Worm (Caenorhabditis elegans): ENCODE data around the gene dap-3.

dap-3 gene

DNA sequence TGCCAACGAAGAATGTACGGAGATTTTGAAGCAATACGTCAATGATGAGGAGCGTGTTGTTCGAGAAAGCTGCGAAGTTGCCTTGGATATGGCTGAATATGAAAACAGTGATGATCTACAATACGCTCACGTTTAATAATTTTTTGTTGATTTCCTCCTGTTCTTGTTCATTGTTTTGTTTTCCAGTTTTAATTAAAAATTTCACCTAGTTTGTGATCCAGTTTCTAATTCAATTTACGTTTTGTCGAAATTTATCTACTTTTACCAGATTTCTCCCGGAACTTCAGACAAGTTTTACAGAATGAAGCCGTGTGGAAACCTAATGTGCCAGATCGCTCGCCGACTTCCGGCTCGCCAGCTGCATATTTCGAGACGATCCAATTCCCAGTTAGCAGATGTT lies at the start of gene dap-3:
dap-3 (plus strand) TSS at position 301 of the 400 bp plus-strand sequence.
- TF ChIP-seq unc-62 (GFP tag; optimal IDR thresholded peaks at IDR 0.05) = no peak

DNA sequence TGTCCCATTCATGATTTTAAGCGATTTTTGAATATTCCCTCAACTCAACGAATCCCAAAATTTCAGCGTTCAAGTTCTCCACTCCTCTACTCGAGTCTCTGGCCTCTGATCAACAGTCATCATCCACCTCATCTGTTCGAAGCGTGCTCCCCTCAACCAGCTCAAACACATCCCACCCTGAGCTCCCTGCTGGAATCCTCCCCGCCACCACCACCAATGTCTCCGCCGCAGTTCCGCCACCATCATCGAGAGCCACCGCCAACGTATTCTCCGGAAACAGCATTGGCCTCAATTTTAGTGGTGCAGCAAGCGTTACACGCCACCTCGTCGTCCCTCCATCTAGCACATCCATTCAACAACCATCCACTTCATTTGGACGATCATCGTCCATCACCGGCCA lies 49.3 kb upstream of the dap-3 start:
- no peak for TF ChIP-seq unc-62 (GFP tag; optimal IDR thresholded peaks at IDR 0.05)

DNA sequence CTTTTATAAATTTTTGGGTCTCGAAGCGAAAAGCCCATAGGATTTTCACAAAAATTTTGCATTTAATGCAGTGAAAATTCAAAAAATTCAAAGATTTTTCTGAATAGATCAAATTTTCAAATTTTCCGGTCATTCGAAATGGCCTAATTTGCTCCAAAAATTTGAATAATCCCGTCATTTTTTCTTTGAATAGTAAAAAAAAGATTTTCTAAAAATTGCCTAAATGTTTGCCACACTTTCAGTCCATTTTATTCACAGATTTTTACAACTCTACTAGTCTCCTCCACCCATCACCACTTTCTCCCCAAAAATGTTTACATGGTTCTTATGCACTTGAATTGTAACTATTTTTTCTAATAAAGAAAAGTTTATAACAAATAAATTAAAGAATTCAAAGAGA lies 46.9 kb upstream of the dap-3 start:
- TF ChIP-seq unc-62 (GFP tag; optimal IDR thresholded peaks at IDR 0.05) = no peak

DNA sequence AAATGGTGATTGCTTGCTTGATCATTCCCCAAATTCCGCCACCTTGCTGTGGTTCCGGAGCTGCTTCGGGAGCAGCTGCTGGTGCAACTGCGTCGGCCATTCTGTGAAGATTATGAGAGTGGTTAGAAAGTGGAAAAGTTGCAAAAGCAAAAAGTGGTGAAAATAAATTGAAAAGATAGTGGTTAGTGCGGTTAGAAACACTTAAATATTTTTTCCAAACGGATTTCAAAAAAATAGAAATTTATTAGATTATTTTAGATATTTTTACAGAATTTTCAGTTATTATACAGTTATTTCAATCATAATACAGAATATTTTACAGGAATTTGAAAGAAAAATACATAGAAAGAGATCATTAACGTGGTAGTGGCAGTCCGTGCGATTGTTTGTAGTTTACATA lies 43.4 kb upstream of the dap-3 start, which contains the start of gene R166.2:
R166.2 (minus strand) TSS at position 101 of the 400 bp plus-strand sequence.
- TF ChIP-seq unc-62 (GFP tag; optimal IDR thresholded peaks at IDR 0.05) = no peak

DNA sequence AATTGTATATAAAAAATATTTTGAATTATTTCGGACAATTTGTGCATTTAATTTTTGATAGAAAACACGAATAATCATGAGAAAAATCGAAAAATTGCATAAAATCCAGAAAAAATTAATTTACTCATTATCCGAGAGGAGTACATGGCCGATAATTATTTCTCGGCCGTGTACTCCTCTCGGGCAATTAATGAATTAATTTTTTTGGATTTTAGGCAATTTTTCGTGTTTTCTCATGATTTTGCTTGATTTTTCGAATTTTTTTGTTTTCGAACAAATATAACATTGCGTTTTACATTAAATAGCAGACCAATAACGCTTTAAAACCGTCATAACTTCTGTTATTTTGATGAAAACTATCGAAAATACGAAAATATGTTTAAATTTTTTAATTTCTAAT lies 42.9 kb upstream of the dap-3 start:
- TF ChIP-seq unc-62 (GFP tag; optimal IDR thresholded peaks at IDR 0.05) = no peak

DNA sequence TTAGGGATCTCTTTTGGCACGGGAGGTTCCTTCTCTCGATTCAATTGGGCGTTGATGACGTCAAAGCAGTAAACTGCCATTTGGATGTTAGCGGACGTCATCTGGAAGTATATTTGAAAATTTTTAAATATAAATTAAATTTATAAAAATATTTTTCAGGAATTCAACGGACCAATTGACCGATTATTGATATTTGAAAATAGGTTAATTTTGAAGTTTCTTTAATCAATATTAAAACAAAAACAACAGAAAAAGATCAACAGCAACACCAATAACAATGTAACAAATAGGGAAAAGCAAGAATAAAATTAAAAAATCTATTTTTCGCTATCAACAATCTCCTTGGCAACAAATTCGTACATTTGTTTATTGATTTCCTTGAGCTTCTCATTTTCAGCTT lies 41.7 kb upstream of the dap-3 start, which contains the start of gene R166.3:
R166.3 (minus strand) TSS at position 101 of the 400 bp plus-strand sequence.
- TF ChIP-seq unc-62 (GFP tag; optimal IDR thresholded peaks at IDR 0.05) = no peak

DNA sequence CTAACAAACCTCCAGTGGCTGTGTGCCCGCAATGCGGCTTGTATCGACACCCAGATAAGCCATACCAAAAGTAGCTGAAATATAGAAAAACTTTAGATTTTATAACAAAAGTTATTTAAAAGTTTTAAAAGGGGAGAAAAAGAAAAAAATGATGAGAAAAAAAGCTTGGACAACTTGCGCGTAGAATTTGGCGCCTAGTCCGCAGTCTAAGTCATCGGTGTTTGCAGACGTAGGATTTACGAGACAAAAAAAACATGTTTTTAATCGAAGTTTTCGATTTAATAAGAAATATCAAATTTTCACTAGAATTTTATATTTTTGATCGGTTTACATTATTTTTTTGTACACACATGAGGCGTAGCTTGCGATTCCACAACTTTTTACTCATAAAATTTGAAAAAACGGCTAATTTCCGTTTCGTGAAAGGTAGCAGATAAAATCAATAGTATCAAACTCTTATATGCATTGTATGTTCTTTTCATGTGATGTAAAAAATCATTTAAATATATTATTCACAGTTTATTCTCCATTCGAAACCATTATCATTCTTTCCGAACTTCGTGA lies 38.9 kb upstream of the dap-3 start, which contains the start of gene pro-1:
pro-1 (minus strand) TSS at position 74 of the 564 bp plus-strand sequence.
- TF ChIP-seq unc-62 (GFP tag; optimal IDR thresholded peaks at IDR 0.05) = no peak

DNA sequence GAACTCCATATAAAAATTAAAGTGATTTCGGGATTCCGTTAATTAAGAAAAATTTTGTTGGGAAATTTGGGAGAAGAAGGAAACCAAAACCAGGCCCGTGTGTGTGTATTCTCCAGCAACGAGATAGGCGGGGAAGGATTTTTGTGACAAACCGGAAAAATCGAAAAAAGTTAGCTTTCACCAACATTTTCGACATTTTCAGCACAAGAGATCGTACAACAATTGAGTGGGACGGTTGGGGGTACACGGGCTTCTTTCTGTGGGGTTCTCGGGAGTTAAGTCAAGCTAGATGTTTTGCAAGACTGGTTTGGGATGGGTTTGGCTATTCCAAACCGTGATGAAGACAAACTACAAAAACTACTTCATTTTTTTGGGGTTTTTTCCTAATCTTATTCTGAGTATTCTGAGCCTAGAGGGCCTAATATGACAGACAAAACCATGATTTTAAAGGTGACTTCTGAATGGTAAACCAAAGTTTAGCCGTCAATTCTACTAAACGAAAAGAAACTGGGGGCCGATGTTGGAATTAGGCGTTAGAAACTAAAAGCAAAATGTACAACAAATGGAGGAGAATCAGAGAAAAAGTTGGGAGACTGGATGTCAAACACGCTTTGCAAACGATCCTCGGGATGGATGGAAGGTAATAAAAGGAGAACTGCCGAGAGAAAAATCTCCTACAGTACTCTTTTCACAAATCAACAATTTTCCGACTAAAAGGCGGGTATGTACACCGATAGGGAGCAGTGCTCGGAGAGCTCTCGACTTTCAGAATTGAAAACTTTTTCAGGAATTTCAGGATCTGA lies 38.1 kb upstream of the dap-3 start:
- TF ChIP-seq unc-62 (GFP tag; optimal IDR thresholded peaks at IDR 0.05) = no peak

DNA sequence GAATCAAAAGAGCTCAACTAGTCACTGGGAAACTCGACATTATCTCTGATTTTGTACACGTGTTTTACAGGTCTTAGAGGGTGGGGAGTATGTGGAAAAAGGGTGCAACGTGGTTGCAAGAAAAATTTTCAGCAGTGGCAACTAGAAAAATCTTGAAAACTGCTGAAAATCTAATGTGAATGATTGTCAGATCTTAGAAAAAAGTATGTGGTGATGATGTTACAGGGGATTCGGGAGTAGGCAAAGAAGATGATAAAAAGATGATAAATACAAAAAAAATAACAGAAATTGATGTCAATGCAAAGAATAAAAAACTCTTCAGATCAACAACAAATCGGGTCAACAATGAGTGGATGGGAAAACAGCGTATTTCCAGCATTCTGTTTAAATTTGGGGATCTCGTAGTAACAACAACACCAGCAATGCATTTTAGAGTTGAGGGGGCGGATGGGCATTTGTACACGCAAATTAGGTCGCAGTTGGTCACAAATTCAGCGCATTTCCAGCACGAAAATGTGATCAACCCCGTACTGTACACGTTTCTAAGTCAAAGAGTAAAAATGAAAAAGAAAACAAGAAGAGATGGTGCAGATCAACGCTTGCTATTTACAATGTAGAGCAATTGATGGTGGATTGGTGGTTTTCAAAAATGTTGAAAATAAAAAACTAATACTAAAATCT lies 37.3 kb upstream of the dap-3 start:
- no peak for TF ChIP-seq unc-62 (GFP tag; optimal IDR thresholded peaks at IDR 0.05)

DNA sequence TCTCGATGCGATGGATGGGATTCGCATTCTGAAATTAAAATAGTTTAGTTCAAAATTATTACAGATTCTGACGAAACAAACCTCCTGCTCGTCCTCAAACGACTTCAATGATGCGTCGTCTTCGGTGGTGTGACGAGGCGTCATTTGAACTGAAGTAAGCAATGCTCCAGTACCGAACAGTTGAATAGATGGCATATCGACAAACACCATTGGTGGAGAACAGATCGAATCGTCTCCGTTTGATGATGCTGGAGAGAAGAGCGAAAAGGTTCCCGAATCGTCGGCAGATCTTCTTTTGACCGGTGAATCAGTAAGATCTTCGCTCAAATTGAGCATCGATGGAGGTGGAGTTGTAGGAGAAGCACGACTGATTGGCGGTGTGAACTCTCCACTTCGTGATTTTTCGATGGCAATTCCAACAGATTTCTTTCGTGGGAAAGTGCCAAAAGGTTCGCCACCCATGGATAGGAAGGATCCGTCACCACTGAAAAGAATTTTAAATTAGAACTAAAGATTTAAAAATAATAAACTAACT lies 36.5 kb upstream of the dap-3 start:
- no peak for TF ChIP-seq unc-62 (GFP tag; optimal IDR thresholded peaks at IDR 0.05)

DNA sequence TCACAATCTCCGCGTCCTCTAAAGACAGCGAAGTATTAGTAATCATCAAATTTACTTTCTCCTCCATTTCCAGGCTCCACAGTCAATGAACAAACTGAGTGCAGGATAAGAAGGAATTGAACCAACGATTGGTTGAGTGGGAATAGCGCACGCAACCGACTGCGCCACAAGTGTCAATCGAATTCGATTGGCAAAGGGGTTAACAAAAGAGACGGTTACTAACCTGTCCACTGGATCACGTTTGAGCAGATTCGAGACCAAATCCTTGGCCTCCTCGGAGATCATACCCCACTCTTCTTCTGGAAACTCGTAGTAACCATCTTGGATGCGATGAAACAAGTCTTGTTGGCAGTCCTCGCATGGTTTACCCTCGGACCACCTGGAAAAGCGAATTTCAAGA lies 35.7 kb upstream of the dap-3 start:
- TF ChIP-seq unc-62 (GFP tag; optimal IDR thresholded peaks at IDR 0.05) = no peak

DNA sequence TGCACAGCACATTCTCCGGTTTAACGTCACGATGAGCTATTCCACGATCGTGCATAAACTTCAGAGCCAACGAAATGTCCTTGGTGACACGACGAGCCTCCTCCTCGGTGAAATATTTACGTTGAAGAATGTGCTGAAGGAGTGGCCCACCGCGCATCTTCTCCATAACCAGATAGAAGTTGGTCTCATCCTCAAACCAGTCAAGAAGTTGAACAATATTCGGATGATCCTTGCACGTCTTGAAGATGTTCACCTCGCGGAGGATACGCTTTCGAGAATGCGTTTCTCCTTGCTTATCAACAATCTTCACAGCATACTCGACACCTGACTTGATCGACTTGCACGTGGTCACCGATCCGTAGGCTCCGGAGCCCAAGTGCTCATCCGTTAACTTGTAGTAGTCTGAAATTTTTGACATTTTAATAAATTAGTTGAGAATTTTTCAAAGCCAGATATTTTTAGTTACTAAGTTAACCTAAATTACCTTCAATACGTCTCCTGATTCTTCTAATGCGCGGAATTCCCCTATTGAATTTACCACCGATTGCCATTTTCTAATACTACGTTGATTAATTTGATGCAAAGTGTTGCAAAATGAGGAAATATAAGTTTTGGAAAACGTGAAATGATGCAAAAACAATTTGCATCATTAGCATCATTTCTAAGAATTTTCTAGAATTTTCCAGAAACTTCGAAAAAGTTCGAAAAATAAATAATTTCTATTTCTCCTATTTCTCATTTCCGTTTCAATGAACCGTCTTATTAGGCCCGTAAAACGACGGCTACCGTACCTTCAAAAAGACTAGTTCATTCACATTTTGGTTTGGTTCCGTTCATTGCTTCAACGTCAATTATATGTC lies 34.8 kb upstream of the dap-3 start:
- TF ChIP-seq unc-62 (GFP tag; optimal IDR thresholded peaks at IDR 0.05) = no peak

DNA sequence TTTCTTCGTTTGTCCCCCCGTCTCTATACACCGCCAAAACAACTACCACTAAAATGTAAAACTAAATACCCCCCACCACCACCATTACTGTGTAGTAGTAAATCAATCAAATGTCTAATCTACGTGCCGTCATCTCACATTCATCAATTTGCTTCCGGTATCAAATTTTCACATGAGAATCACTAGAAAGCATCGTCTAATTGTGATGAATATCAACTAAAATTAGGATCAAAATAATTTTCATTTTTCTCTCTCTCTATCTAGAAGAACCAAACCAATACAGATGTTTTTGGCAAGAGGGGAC lies 34.2 kb upstream of the dap-3 start:
- no peak for TF ChIP-seq unc-62 (GFP tag; optimal IDR thresholded peaks at IDR 0.05)

DNA sequence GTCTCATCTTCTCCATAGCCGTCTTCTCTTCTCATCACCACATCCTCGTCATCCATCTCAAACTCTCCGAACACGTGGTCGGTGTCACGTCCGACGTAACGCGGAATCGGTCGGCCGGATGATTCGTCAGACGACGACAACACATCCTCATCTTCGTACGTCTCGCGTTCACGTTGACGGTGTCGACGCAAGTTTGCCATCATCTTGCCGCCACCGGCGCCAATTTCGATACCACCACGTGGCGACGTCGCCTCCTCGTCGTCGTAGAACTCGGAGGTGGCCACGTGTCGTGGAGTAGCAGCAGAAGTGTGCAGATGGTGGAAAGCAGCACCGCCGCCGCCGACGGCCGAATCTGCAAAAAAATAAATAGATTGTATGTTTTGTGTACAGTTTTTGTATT lies 33.6 kb upstream of the dap-3 start:
- TF ChIP-seq unc-62 (GFP tag; optimal IDR thresholded peaks at IDR 0.05) = no peak

DNA sequence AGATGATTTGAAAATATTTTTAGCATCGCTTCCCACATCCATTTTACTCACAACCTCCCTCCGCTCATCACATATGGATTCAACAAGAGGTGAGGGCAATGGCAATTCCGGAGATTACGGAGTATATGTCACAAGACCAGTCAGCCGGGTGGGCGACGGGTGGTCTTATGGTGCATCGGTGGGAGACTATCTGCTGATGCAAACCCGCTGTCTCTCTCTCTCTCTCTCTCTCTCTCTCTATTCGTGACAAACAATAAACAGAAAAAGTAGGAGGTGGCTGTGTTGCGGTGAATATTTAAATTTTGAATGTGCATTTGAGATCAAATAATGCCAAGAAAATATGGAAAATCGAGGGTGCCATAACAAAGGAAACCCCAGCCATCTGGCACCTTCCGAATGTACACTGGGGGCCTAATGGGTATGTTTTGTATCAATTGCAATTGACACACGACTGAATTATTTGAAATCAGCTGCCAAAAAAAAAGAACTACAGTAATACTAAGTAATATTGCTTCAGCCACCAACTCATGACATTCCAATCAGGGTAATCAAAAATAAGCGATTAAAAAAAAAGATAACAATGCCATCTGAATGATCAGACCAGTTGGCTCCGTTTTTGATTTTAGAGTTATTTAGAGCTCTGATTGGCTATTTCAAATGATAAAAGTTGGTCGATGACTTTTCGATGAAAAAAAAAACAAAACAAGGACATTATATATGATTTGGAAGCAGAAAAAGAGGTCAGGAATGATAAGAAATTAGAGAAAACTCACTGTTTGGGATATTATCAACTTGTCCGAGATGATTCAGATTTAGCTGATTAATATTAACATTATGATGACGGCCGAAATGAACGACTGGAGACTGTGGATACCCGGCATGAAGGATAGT lies 32.9 kb upstream of the dap-3 start:
- no peak for TF ChIP-seq unc-62 (GFP tag; optimal IDR thresholded peaks at IDR 0.05)
